Fruit fly (Drosophila melanogaster): ENCODE results near the gene CG12204.

CG12204 gene

dm6 chrX:19496808-19497259 is 2.6 kb upstream of the CG12204 start (continued):
- TF ChIP-seq pum (GFP tag; optimal IDR thresholded peaks at IDR 0.05) (no peak), Hand (GFP tag; optimal IDR thresholded peaks at IDR 0.05) (no peak), Atf3 (GFP tag; optimal IDR thresholded peaks at IDR 0.05) (no peak), Antp (GFP tag; optimal IDR thresholded peaks at IDR 0.05) (no peak), fd96Cb (tag; optimal IDR thresholded peaks at IDR 0.05) (no peak), Hr51 (GFP tag; optimal IDR thresholded peaks at IDR 0.05) (no peak), slp2 (GFP tag; optimal IDR thresholded peaks at IDR 0.05) (no peak), seq (GFP tag; IDR thresholded peaks at IDR 0.05) (no peak; the same call in 1 of the 2 replicates), CG14014 (GFP tag; IDR thresholded peaks at IDR 0.05) (no peak), dan (GFP tag; IDR thresholded peaks at IDR 0.05) (no peak), CG17385 (GFP tag; optimal IDR thresholded peaks at IDR 0.05) (no peak), crp (GFP tag; optimal IDR thresholded peaks at IDR 0.05) (peak in 1 of 2 experiments; percentile 74), CG2129 (GFP tag; IDR thresholded peaks at IDR 0.05; ENCODE audit: partially characterized antibody) (no peak), Poxn (GFP tag; IDR thresholded peaks at IDR 0.05) (no peak), tna (GFP tag; IDR thresholded peaks at IDR 0.05; ENCODE audit: partially characterized antibody) (no peak), E2f1 (GFP tag; IDR thresholded peaks at IDR 0.05) (no peak), CG17328 (GFP tag; IDR thresholded peaks at IDR 0.05) (no peak), luna (GFP tag; optimal IDR thresholded peaks at IDR 0.05) (no peak), CoRest (tag; optimal IDR thresholded peaks at IDR 0.05) (no peak), danr (GFP tag; IDR thresholded peaks at IDR 0.05) (no peak), CG6765 (GFP tag; optimal IDR thresholded peaks at IDR 0.05) (no peak), CG11723 (GFP tag; optimal IDR thresholded peaks at IDR 0.05) (no peak), Max (GFP tag; optimal IDR thresholded peaks at IDR 0.05) (no peak), esg (GFP tag; conservative IDR thresholded peaks at IDR 0.05) (no peak), CG15514 (GFP tag; optimal IDR thresholded peaks at IDR 0.05) (peak; percentile 81), CG33213 (GFP tag; optimal IDR thresholded peaks at IDR 0.05) (peak; percentile 27), CkIIα-i1 (GFP tag; IDR thresholded peaks at IDR 0.05) (no peak), Xbp1 (GFP tag; optimal IDR thresholded peaks at IDR 0.05) (no peak), CG17802 (tag; optimal IDR thresholded peaks at IDR 0.05) (no peak), HmgZ (tag; optimal IDR thresholded peaks at IDR 0.05) (peak; percentile 33), CG10147 (GFP tag; optimal IDR thresholded peaks at IDR 0.05) (no peak), CG4404 (GFP tag; IDR thresholded peaks at IDR 0.05) (no peak), insv (GFP tag; optimal IDR thresholded peaks at IDR 0.05) (no peak), BtbVII (GFP tag; optimal IDR thresholded peaks at IDR 0.05) (no peak), CG4360 (GFP tag; IDR thresholded peaks at IDR 0.05) (peak; percentile 80), Ravus (GFP tag; IDR thresholded peaks at IDR 0.05) (no peak), Fer2 (tag; optimal IDR thresholded peaks at IDR 0.05) (no peak), Deaf1 (tag; optimal IDR thresholded peaks at IDR 0.05) (peak; percentile 47), Optix (GFP tag; IDR thresholded peaks at IDR 0.05) (no peak), disco-r (GFP tag; optimal IDR thresholded peaks at IDR 0.05) (no peak), Pdp1 (GFP tag; optimal IDR thresholded peaks at IDR 0.05) (peak in 1 of 2 experiments; percentile 69), CG8388 (GFP tag; optimal IDR thresholded peaks at IDR 0.05) (no peak), ATbp (GFP tag; optimal IDR thresholded peaks at IDR 0.05) (no peak), Awh (GFP tag; IDR thresholded peaks at IDR 0.05) (no peak), sug (tag; optimal IDR thresholded peaks at IDR 0.05) (peak; percentile 47), Elba2 (GFP tag; optimal IDR thresholded peaks at IDR 0.05) (no peak), CG11247 (GFP tag; IDR thresholded peaks at IDR 0.05) (no peak), vnd (GFP tag; IDR thresholded peaks at IDR 0.05; ENCODE audit: partially characterized antibody) (0 out of 3 replicates have a peak, but pooled peaks have one; percentile 37), ranshi (GFP tag; IDR thresholded peaks at IDR 0.05) (no peak), Abd-B (GFP tag; optimal IDR thresholded peaks at IDR 0.05) (no peak), peb (GFP tag; IDR thresholded peaks at IDR 0.05) (no peak)

Data from whole organism, embryonic.